Worm (Caenorhabditis elegans) whole organism, L4 larva: ENCODE measurements around the gene fkh-4.

ENCODE experiments used
- D1046.2 ChIP-seq: fragments of 200-800 bp; sonication (Bioruptor generic); IDR thresholded peaks from 2 replicates; pipeline ENCODE4 v1.3.6; 2022; ENCODE audit warnings: missing genetic modification characterization, missing compliant biosample characterization
- F26F4.8 ChIP-seq: fragments of 200-800 bp; sonication (Bioruptor generic); conservative IDR thresholded peaks from 2 replicates; pipeline ENCODE4 v1.3.6; 2022; ENCODE audit warnings: missing genetic modification characterization, missing compliant biosample characterization
- F37D6.2 ChIP-seq: sonication (generic microtip); optimal IDR thresholded peaks from 2 replicates; lab custom pipeline; 2016; ENCODE audit warnings: mild to moderate bottlenecking, missing genetic modification characterization, missing compliant biosample characterization
- F49E8.2 ChIP-seq: sonication (generic microtip); optimal IDR thresholded peaks from 2 replicates; lab custom pipeline; 2016; ENCODE audit warnings: missing compliant biosample characterization, mild to moderate bottlenecking, missing genetic modification characterization, borderline replicate concordance
- T26A8.4 ChIP-seq: fragments of 200-800 bp; sonication (Bioruptor generic); IDR thresholded peaks from 2 replicates; pipeline ENCODE4 v1.3.6; 2022; ENCODE audit warnings: missing genetic modification characterization, missing compliant biosample characterization
- Y105C5A.15 ChIP-seq: fragments of 200-800 bp; sonication (Bioruptor generic); IDR thresholded peaks from 2 replicates; pipeline ENCODE4 v1.3.6; 2022; ENCODE audit warnings: missing genetic modification characterization, missing compliant biosample characterization
- Y48G9A.11 ChIP-seq: fragments of 200-800 bp; sonication (Bioruptor generic); IDR thresholded peaks from 2 replicates; pipeline ENCODE4 v1.3.6; 2022; ENCODE audit warnings: missing genetic modification reagents, missing genetic modification characterization, missing compliant biosample characterization
- ZK337.2 ChIP-seq: fragments of 200-800 bp; sonication (Bioruptor generic); IDR thresholded peaks from 2 replicates; pipeline ENCODE4 v1.3.6; 2022; ENCODE audit warnings: missing genetic modification reagents, missing genetic modification characterization, missing compliant biosample characterization
- ZK546.5 ChIP-seq, 2 experiments: sonication (generic microtip); optimal IDR thresholded peaks; 2 replicates each; lab custom pipeline; 2017; ENCODE audit warnings: missing biosample characterization in 2 of 2, missing genetic modification characterization in 2 of 2
- aly-2 ChIP-seq: sonication (generic microtip); optimal IDR thresholded peaks from 2 replicates; lab custom pipeline; 2018; ENCODE audit warnings: missing biosample characterization, missing genetic modification characterization
- ceh-28 ChIP-seq: fragments of 150-350 bp; optimal IDR thresholded peaks from 2 replicates; lab custom pipeline; 2014; ENCODE audit warnings: missing biosample characterization, missing genetic modification reagents, missing genetic modification characterization
- ceh-82 ChIP-seq: sonication (generic microtip); optimal IDR thresholded peaks from 2 replicates; lab custom pipeline; 2017; ENCODE audit warnings: missing biosample characterization, missing genetic modification characterization
- cey-2 ChIP-seq: sonication (generic microtip); optimal IDR thresholded peaks from 3 replicates; lab custom pipeline; 2017; ENCODE audit warnings: missing genetic modification characterization, mild to moderate bottlenecking, missing compliant biosample characterization, antibody characterized with exemption, borderline replicate concordance; ENCODE audit not compliant: insufficient read depth
- ctbp-1 ChIP-seq: fragments of 200-800 bp; sonication (Bioruptor generic); IDR thresholded peaks from 2 replicates; pipeline ENCODE4 v1.3.6; 2022; ENCODE audit warnings: missing genetic modification reagents, missing genetic modification characterization, missing compliant biosample characterization
- daf-12 ChIP-seq: fragments of 150-350 bp; optimal IDR thresholded peaks from 2 replicates; lab custom pipeline; 2014; ENCODE audit warnings: missing biosample characterization, missing genetic modification reagents, missing genetic modification characterization
- daf-16 ChIP-seq, 3 experiments: sonication (generic microtip); optimal IDR thresholded peaks; 2 replicates each; lab custom pipeline; 2016 to 2017; ENCODE audit warnings: missing genetic modification characterization in 3 of 3, missing genetic modification reagents in 3 of 3, mild to moderate bottlenecking in 2 of 3, missing compliant biosample characterization in 2 of 3, missing biosample characterization in 1 of 3, moderate library complexity in 1 of 3
- daf-19 ChIP-seq: fragments of 200-800 bp; sonication (Bioruptor generic); conservative IDR thresholded peaks from 2 replicates; pipeline ENCODE4 v1.3.6; 2022; ENCODE audit warnings: missing genetic modification characterization, missing compliant biosample characterization
- dmd-6 ChIP-seq: fragments of 200-800 bp; sonication (Bioruptor generic); IDR thresholded peaks from 2 replicates; pipeline ENCODE4 v1.3.6; 2022; ENCODE audit warnings: missing genetic modification reagents, missing genetic modification characterization, missing compliant biosample characterization
- dmd-8 ChIP-seq: fragments of 200-800 bp; sonication (Bioruptor generic); IDR thresholded peaks from 2 replicates; pipeline ENCODE4 v1.3.6; 2022; ENCODE audit warnings: missing genetic modification characterization, missing compliant biosample characterization
- egl-43 ChIP-seq: fragments of 200-800 bp; sonication (Bioruptor generic); IDR thresholded peaks from 2 replicates; pipeline ENCODE4 v1.3.6; 2022; ENCODE audit warnings: missing genetic modification reagents, missing genetic modification characterization, missing compliant biosample characterization
- gei-8 ChIP-seq: fragments of 200-800 bp; sonication (Bioruptor generic); optimal IDR thresholded peaks from 2 replicates; lab custom pipeline; 2018; ENCODE audit warnings: mild to moderate bottlenecking, missing genetic modification characterization, missing compliant biosample characterization
- hlh-11 ChIP-seq: fragments of 200-800 bp; sonication (Bioruptor generic); optimal IDR thresholded peaks from 2 replicates; lab custom pipeline; 2018; ENCODE audit warnings: mild to moderate bottlenecking, missing genetic modification characterization, missing compliant biosample characterization
- hlh-30 ChIP-seq: sonication (generic microtip); optimal IDR thresholded peaks from 2 replicates; lab custom pipeline; 2017; ENCODE audit warnings: antibody characterized with exemption, mild to moderate bottlenecking, missing genetic modification characterization, missing compliant biosample characterization; ENCODE audit not compliant: insufficient read depth
- hmg-1.1 ChIP-seq: fragments of 200-800 bp; sonication (Bioruptor generic); IDR thresholded peaks from 2 replicates; pipeline ENCODE4 v1.3.6; 2022; ENCODE audit warnings: missing genetic modification reagents, missing genetic modification characterization, missing compliant biosample characterization
- jun-1 ChIP-seq: fragments of 150-350 bp; optimal IDR thresholded peaks from 2 replicates; lab custom pipeline; 2014; ENCODE audit warnings: missing biosample characterization, missing genetic modification reagents, missing genetic modification characterization
- lim-7 ChIP-seq: fragments of 200-800 bp; sonication (Bioruptor generic); IDR thresholded peaks from 2 replicates; pipeline ENCODE4 v1.3.6; 2022; ENCODE audit warnings: missing genetic modification characterization, missing compliant biosample characterization
- lin-1 ChIP-seq: fragments of 200-800 bp; sonication (Bioruptor generic); IDR thresholded peaks from 2 replicates; pipeline ENCODE4 v1.3.6; 2022; ENCODE audit warnings: missing genetic modification reagents, missing genetic modification characterization, missing compliant biosample characterization
- lin-13 ChIP-seq: fragments of 150-350 bp; optimal IDR thresholded peaks from 2 replicates; lab custom pipeline; 2014; ENCODE audit warnings: missing biosample characterization, missing genetic modification reagents, missing genetic modification characterization
- lin-29 ChIP-seq: fragments of 200-800 bp; sonication (Bioruptor generic); IDR thresholded peaks from 2 replicates; pipeline ENCODE4 v1.3.6; 2022; ENCODE audit warnings: missing genetic modification reagents, missing genetic modification characterization, missing compliant biosample characterization
- mdt-29 ChIP-seq: fragments of 200-800 bp; sonication (Bioruptor generic); IDR thresholded peaks from 2 replicates; pipeline ENCODE4 v1.3.6; 2022; ENCODE audit warnings: missing genetic modification reagents, missing genetic modification characterization, missing compliant biosample characterization
- mep-1 ChIP-seq: fragments of 150-350 bp; sonication (generic microtip); optimal IDR thresholded peaks from 3 replicates; lab custom pipeline; 2014; ENCODE audit warnings: missing biosample characterization, missing genetic modification characterization
- mes-2 ChIP-seq: sonication (generic microtip); optimal IDR thresholded peaks from 2 replicates; lab custom pipeline; 2016; ENCODE audit warnings: missing genotype, mild to moderate bottlenecking, missing genetic modification characterization, missing compliant biosample characterization; ENCODE audit not compliant: poor library complexity, severe bottlenecking
- mxl-3 ChIP-seq: fragments of 200-800 bp; sonication (Bioruptor generic); optimal IDR thresholded peaks from 2 replicates; lab custom pipeline; 2018; ENCODE audit warnings: mild to moderate bottlenecking, missing genetic modification characterization, missing compliant biosample characterization
- nhr-10 ChIP-seq: fragments of 150-350 bp; optimal IDR thresholded peaks from 2 replicates; lab custom pipeline; 2014; ENCODE audit warnings: missing biosample characterization, missing genetic modification characterization
- nhr-102 ChIP-seq: sonication (generic microtip); optimal IDR thresholded peaks from 2 replicates; lab custom pipeline; 2016; ENCODE audit warnings: mild to moderate bottlenecking, missing genetic modification characterization, moderate library complexity, missing compliant biosample characterization
- nhr-111 ChIP-seq: fragments of 200-800 bp; sonication (Bioruptor generic); optimal IDR thresholded peaks from 2 replicates; lab custom pipeline; 2018; ENCODE audit warnings: mild to moderate bottlenecking, missing genetic modification characterization, missing compliant biosample characterization
- nhr-237 ChIP-seq: sonication (generic microtip); optimal IDR thresholded peaks from 2 replicates; lab custom pipeline; 2017; ENCODE audit warnings: missing biosample characterization, missing genetic modification characterization
- nhr-41 ChIP-seq: fragments of 200-800 bp; sonication (Bioruptor generic); IDR thresholded peaks from 2 replicates; pipeline ENCODE4 v1.3.6; 2022; ENCODE audit warnings: missing genetic modification reagents, missing genetic modification characterization, missing compliant biosample characterization
- nhr-6 ChIP-seq: fragments of 150-350 bp; optimal IDR thresholded peaks from 2 replicates; lab custom pipeline; 2014; ENCODE audit warnings: missing biosample characterization, missing genetic modification characterization
- nhr-76 ChIP-seq: fragments of 150-350 bp; optimal IDR thresholded peaks from 2 replicates; lab custom pipeline; 2014; ENCODE audit warnings: missing biosample characterization, missing genetic modification characterization
- nhr-77 ChIP-seq: fragments of 150-350 bp; optimal IDR thresholded peaks from 2 replicates; lab custom pipeline; 2014; ENCODE audit warnings: missing biosample characterization, missing genetic modification characterization
- php-3 ChIP-seq: fragments of 200-800 bp; sonication (Bioruptor generic); IDR thresholded peaks from 2 replicates; pipeline ENCODE4 v1.3.6; 2022; ENCODE audit warnings: missing genetic modification reagents, missing genetic modification characterization, missing compliant biosample characterization
- pqm-1 ChIP-seq: sonication (generic microtip); optimal IDR thresholded peaks from 2 replicates; lab custom pipeline; 2017; ENCODE audit warnings: missing biosample characterization, missing genetic modification characterization
- rbr-2 ChIP-seq: sonication (generic microtip); optimal IDR thresholded peaks from 2 replicates; lab custom pipeline; 2016; ENCODE audit warnings: missing genotype, missing genetic modification characterization, missing compliant biosample characterization
- set-16 ChIP-seq: fragments of 200-800 bp; sonication (Bioruptor generic); IDR thresholded peaks from 2 replicates; pipeline ENCODE4 v1.3.6; 2022; ENCODE audit warnings: missing genetic modification reagents, missing genetic modification characterization, missing compliant biosample characterization
- snpc-4 ChIP-seq: fragments of 150-350 bp; optimal IDR thresholded peaks from 2 replicates; lab custom pipeline; 2014; ENCODE audit warnings: missing biosample characterization, missing genetic modification characterization
- vab-7 ChIP-seq: fragments of 200-800 bp; sonication (Bioruptor generic); IDR thresholded peaks from 2 replicates; pipeline ENCODE4 v1.3.6; 2022; ENCODE audit warnings: missing genetic modification reagents, missing genetic modification characterization, missing compliant biosample characterization
- zfp-2 ChIP-seq: sonication (generic microtip); optimal IDR thresholded peaks from 2 replicates; lab custom pipeline; 2016; ENCODE audit warnings: mild to moderate bottlenecking, missing genetic modification characterization, missing compliant biosample characterization
- zfp-3 ChIP-seq: fragments of 200-800 bp; sonication (Bioruptor generic); conservative IDR thresholded peaks from 2 replicates; pipeline ENCODE4 v1.3.6; 2022; ENCODE audit warnings: missing genetic modification reagents, missing genetic modification characterization, missing compliant biosample characterization
- zip-2 ChIP-seq: fragments of 150-350 bp; optimal IDR thresholded peaks from 2 replicates; lab custom pipeline; 2014; ENCODE audit warnings: missing biosample characterization, missing genetic modification characterization
- ztf-11 ChIP-seq: fragments of 150-350 bp; optimal IDR thresholded peaks from 2 replicates; lab custom pipeline; 2014; ENCODE audit warnings: missing biosample characterization, missing genetic modification characterization
- ztf-7 ChIP-seq: fragments of 150-350 bp; optimal IDR thresholded peaks from 2 replicates; lab custom pipeline; 2014; ENCODE audit warnings: missing biosample characterization, missing genetic modification characterization

Gene fkh-4

ce11 chrX:13401311-13401710 lies 27.3 kb downstream of the fkh-4 start:
- TF ChIP-seq mxl-3 (peak; percentile 21), lin-13 (GFP tag; lab: Kevin White, UChicago) (no peak), zfp-3 (GFP tag; lab: Robert Waterston, UW) (no peak), Y48G9A.11 (no peak), snpc-4 (tag; lab: Kevin White, UChicago) (no peak), cey-2 (no peak), Y105C5A.15 (GFP tag; lab: Robert Waterston, UW) (no peak), nhr-102 (tag; lab: Kevin White, UChicago) (no peak), aly-2 (tag; lab: Kevin White, UChicago) (no peak), vab-7 (GFP tag; lab: Robert Waterston, UW) (no peak), egl-43 (GFP tag; lab: Robert Waterston, UW) (no peak), lin-1 (no peak), nhr-76 (tag; lab: Kevin White, UChicago) (no peak), F49E8.2 (tag; lab: Kevin White, UChicago) (no peak), ctbp-1 (GFP tag; lab: Robert Waterston, UW) (no peak), mes-2 (peak; percentile 36), gei-8 (GFP tag; lab: Kevin White, UChicago) (no peak), hmg-1.1 (GFP tag; lab: Robert Waterston, UW) (0 out of 2 replicates have a peak, but pooled peaks have one; percentile 25), daf-12 (no peak), zfp-2 (tag; lab: Kevin White, UChicago) (no peak), nhr-41 (no peak), daf-19 (GFP tag; lab: Robert Waterston, UW) (no peak), nhr-10 (tag; lab: Kevin White, UChicago) (no peak), nhr-237 (no peak), hlh-11 (tag; lab: Kevin White, UChicago) (peak; percentile 52), php-3 (GFP tag; lab: Robert Waterston, UW) (no peak), ceh-28 (tag; lab: Kevin White, UChicago) (no peak), ZK546.5 (tag; optimal IDR thresholded peaks at IDR 0.05; lab: Kevin White, UChicago) (no peak), set-16 (GFP tag; lab: Robert Waterston, UW) (no peak), dmd-6 (GFP tag; lab: Robert Waterston, UW) (peak; percentile 55; the same call in 1 of the 2 replicates), ceh-82 (tag; lab: Kevin White, UChicago) (no peak), daf-16 (GFP tag; optimal IDR thresholded peaks at IDR 0.05; lab: Kevin White, UChicago) (peak in 1 of 2 experiments; percentile 26), daf-16 (tag; optimal IDR thresholded peaks at IDR 0.05; lab: Kevin White, UChicago) (peak; percentile 89), rbr-2 (no peak), nhr-111 (GFP tag; lab: Kevin White, UChicago) (no peak), ZK337.2 (no peak), hlh-30 (tag; lab: Kevin White, UChicago) (no peak), ztf-7 (peak; percentile 24), T26A8.4 (GFP tag; lab: Robert Waterston, UW) (no peak), D1046.2 (no peak), jun-1 (peak; percentile 8), mep-1 (tag; lab: Kevin White, UChicago) (peak; percentile 37), pqm-1 (tag; lab: Kevin White, UChicago) (no peak), F26F4.8 (GFP tag; lab: Robert Waterston, UW) (no peak), F37D6.2 (tag; lab: Kevin White, UChicago) (no peak), dmd-8 (no peak), mdt-29 (no peak), nhr-6 (tag; lab: Kevin White, UChicago) (no peak), lin-29 (GFP tag; lab: Robert Waterston, UW) (no peak), lim-7 (GFP tag; lab: Robert Waterston, UW) (no peak), zip-2 (tag; lab: Kevin White, UChicago) (no peak), nhr-77 (tag; lab: Kevin White, UChicago) (peak; percentile 44), ztf-11 (tag; lab: Kevin White, UChicago) (no peak)
